Worm (Caenorhabditis elegans) whole organism, L1 larva: ENCODE measurements around the gene srh-95.

Experiments used
- aha-1 ChIP-seq: fragments of 150-350 bp; optimal IDR thresholded peaks from 2 replicates; lab custom pipeline; 2014; ENCODE audit warnings: missing biosample characterization, missing genetic modification characterization
- ceh-8 ChIP-seq: fragments of 200-800 bp; sonication (Bioruptor generic); optimal IDR thresholded peaks from 2 replicates; lab custom pipeline; 2018; ENCODE audit warnings: mild to moderate bottlenecking, missing genetic modification characterization, moderate library complexity, missing compliant biosample characterization
- fkh-10 ChIP-seq: sonication (generic microtip); optimal IDR thresholded peaks from 2 replicates; lab custom pipeline; 2017; ENCODE audit warnings: missing biosample characterization, missing genetic modification reagents, missing genetic modification characterization
- grh-1 ChIP-seq: fragments of 200-800 bp; sonication (Bioruptor generic); IDR thresholded peaks from 2 replicates; pipeline ENCODE4 v1.3.6; 2022; ENCODE audit warnings: missing genetic modification reagents, missing genetic modification characterization, missing compliant biosample characterization
- nhr-28 ChIP-seq: fragments of 150-350 bp; optimal IDR thresholded peaks from 2 replicates; lab custom pipeline; 2014; ENCODE audit warnings: missing biosample characterization, missing genetic modification characterization
- nhr-90 ChIP-seq: sonication (generic microtip); optimal IDR thresholded peaks from 2 replicates; lab custom pipeline; 2016; ENCODE audit warnings: mild to moderate bottlenecking, missing genetic modification characterization, missing compliant biosample characterization; ENCODE audit not compliant: poor library complexity
- sox-4 ChIP-seq: sonication (generic microtip); optimal IDR thresholded peaks from 2 replicates; lab custom pipeline; 2016; ENCODE audit warnings: missing genetic modification characterization, missing compliant biosample characterization
- tbx-2 ChIP-seq: sonication (generic microtip); optimal IDR thresholded peaks from 2 replicates; lab custom pipeline; 2016; ENCODE audit warnings: missing genetic modification characterization, missing compliant biosample characterization
- zag-1 ChIP-seq: fragments of 150-350 bp; optimal IDR thresholded peaks from 2 replicates; lab custom pipeline; 2014; ENCODE audit warnings: missing biosample characterization, missing genetic modification characterization

DNA sequence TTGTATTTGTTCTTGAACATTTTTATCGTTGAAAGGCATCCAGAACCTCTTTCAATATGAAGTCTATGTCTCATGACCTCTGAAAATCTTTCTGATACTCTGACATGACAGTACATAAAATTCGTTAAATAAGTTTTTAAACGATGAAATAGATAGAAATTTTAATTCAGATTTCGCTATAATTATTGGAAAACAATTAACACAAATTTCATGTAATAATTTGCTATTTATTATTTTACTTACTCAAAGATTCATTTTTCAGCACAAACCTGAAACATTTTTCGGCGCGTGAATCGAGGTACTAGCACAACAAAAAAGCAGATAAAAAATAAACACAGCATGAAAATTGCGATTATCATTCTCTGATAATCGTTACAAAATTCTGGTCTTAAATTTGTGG is 19.8 kb downstream of the srh-95 start, which contains the start of gene T13F3.4:
- TF ChIP-seq zag-1 (no peak), nhr-28 (tag; lab: Kevin White, UChicago) (no peak), sox-4 (tag; lab: Kevin White, UChicago) (no peak), tbx-2 (tag; lab: Kevin White, UChicago) (no peak), ceh-8 (GFP tag; lab: Kevin White, UChicago) (no peak), nhr-90 (tag; lab: Kevin White, UChicago) (no peak), aha-1 (no peak), grh-1 (GFP tag; lab: Robert Waterston, UW) (no peak), fkh-10 (no peak)
